Fruit fly (Drosophila melanogaster) whole organism, embryonic: ENCODE results near the gene CG34451.

Experiments
- Ada2b ChIP-seq: fragments of 200-800 bp; sonication (Bioruptor generic); IDR thresholded peaks from 2 replicates; pipeline ENCODE4 v1.3.6; 2022; ENCODE audit warnings: missing biosample characterization, missing genetic modification characterization
- CG10543 ChIP-seq: fragments of 200-800 bp; sonication (Bioruptor generic); optimal IDR thresholded peaks from 3 replicates; lab custom pipeline; 2017; ENCODE audit warnings: missing biosample characterization, mild to moderate bottlenecking, missing genetic modification characterization, moderate library complexity
- CG13123 ChIP-seq: fragments of 200-800 bp; sonication (Bioruptor generic); optimal IDR thresholded peaks from 2 replicates; lab custom pipeline; 2016; ENCODE audit warnings: missing biosample characterization, missing genetic modification characterization
- CG14860 ChIP-seq: fragments of 200-800 bp; sonication (Bioruptor generic); IDR thresholded peaks from 3 replicates; pipeline ENCODE4 v1.3.6; 2022; ENCODE audit warnings: missing biosample characterization, missing genetic modification characterization; ENCODE audit not compliant: partially characterized antibody
- CG18476 ChIP-seq: fragments of 200-800 bp; sonication (Bioruptor generic); optimal IDR thresholded peaks from 2 replicates; lab custom pipeline; 2016; ENCODE audit warnings: missing biosample characterization, mild to moderate bottlenecking, missing genetic modification characterization
- CG2116 ChIP-seq: fragments of 200-800 bp; sonication (Bioruptor generic); optimal IDR thresholded peaks from 3 replicates; lab custom pipeline; 2018; ENCODE audit warnings: missing biosample characterization, mild to moderate bottlenecking, missing genetic modification characterization
- CG2875 ChIP-seq: fragments of 200-800 bp; sonication (Bioruptor generic); optimal IDR thresholded peaks from 2 replicates; lab custom pipeline; 2017; ENCODE audit warnings: missing biosample characterization, mild to moderate bottlenecking, missing genetic modification characterization, missing genetic modification reagents
- CG3065 ChIP-seq: fragments of 200-800 bp; sonication (Bioruptor generic); optimal IDR thresholded peaks from 2 replicates; lab custom pipeline; 2016; ENCODE audit warnings: missing biosample characterization, missing genetic modification characterization
- CG33557 ChIP-seq: fragments of 200-800 bp; sonication (Bioruptor generic); optimal IDR thresholded peaks from 2 replicates; lab custom pipeline; 2019; ENCODE audit warnings: missing biosample characterization, mild to moderate bottlenecking, missing genetic modification characterization, moderate library complexity
- CG3407 ChIP-seq: fragments of 200-800 bp; sonication (Bioruptor generic); optimal IDR thresholded peaks from 2 replicates; lab custom pipeline; 2018; ENCODE audit warnings: missing biosample characterization, mild to moderate bottlenecking, missing genetic modification characterization
- CG3847 ChIP-seq: fragments of 200-800 bp; sonication (Bioruptor generic); IDR thresholded peaks from 2 replicates; pipeline ENCODE4 v1.3.6; 2022; ENCODE audit warnings: missing biosample characterization, missing genetic modification characterization
- CG4707 ChIP-seq: fragments of 200-800 bp; sonication (Bioruptor generic); optimal IDR thresholded peaks from 2 replicates; lab custom pipeline; 2018; ENCODE audit warnings: missing biosample characterization, mild to moderate bottlenecking, missing genetic modification characterization, moderate library complexity
- CG6254 ChIP-seq: fragments of 200-800 bp; sonication (Bioruptor generic); optimal IDR thresholded peaks from 3 replicates; lab custom pipeline; 2017; ENCODE audit warnings: mild to moderate bottlenecking, missing biosample characterization, missing genetic modification reagents, missing genetic modification characterization
- CG8924 ChIP-seq: fragments of 200-800 bp; optimal IDR thresholded peaks from 3 replicates; lab custom pipeline; 2019; ENCODE audit warnings: missing biosample characterization, mild to moderate bottlenecking, missing genetic modification characterization, moderate library complexity
- CG9609 ChIP-seq: fragments of 200-800 bp; sonication (Bioruptor generic); optimal IDR thresholded peaks from 3 replicates; lab custom pipeline; 2016; ENCODE audit warnings: missing biosample characterization, missing genetic modification characterization
- CG9727 ChIP-seq: fragments of 200-800 bp; sonication (Bioruptor generic); optimal IDR thresholded peaks from 3 replicates; lab custom pipeline; 2017; ENCODE audit warnings: missing biosample characterization, mild to moderate bottlenecking, missing genetic modification characterization
- CTCF ChIP-seq: fragments of 200-800 bp; sonication (Bioruptor generic); optimal IDR thresholded peaks from 2 replicates; lab custom pipeline; 2017; ENCODE audit warnings: missing biosample characterization, mild to moderate bottlenecking, missing genetic modification characterization, moderate library complexity
- Camta ChIP-seq: fragments of 200-800 bp; sonication (Bioruptor generic); optimal IDR thresholded peaks from 2 replicates; lab custom pipeline; 2016; ENCODE audit warnings: missing biosample characterization, missing genetic modification characterization
- Dp ChIP-seq: fragments of 200-800 bp; sonication (Bioruptor generic); optimal IDR thresholded peaks from 2 replicates; lab custom pipeline; 2018; ENCODE audit warnings: missing biosample characterization, mild to moderate bottlenecking, missing genetic modification characterization, moderate library complexity
- Eip74EF ChIP-seq, 2 experiments: fragments of 200-800 bp in 1 of 2; fragments of >200 bp in 1 of 2; sonication (Bioruptor generic) in 1 of 2; optimal IDR thresholded peaks; 2 replicates each; lab custom pipeline; 2017 to 2019; ENCODE audit warnings: missing biosample characterization in 2 of 2, missing genetic modification characterization in 2 of 2, mild to moderate bottlenecking in 1 of 2, moderate library complexity in 1 of 2
- HLH4C ChIP-seq: fragments of 200-800 bp; sonication (Bioruptor generic); IDR thresholded peaks from 3 replicates; pipeline ENCODE4 v1.3.6; 2022; ENCODE audit warnings: missing biosample characterization, missing genetic modification characterization; ENCODE audit not compliant: partially characterized antibody
- HLH54F ChIP-seq: fragments of 200-800 bp; sonication (Bioruptor generic); optimal IDR thresholded peaks from 3 replicates; lab custom pipeline; 2016; ENCODE audit warnings: missing biosample characterization, missing genetic modification characterization
- Hmr ChIP-seq: fragments of 200-800 bp; sonication (Bioruptor generic); optimal IDR thresholded peaks from 3 replicates; lab custom pipeline; 2017; ENCODE audit warnings: mild to moderate bottlenecking, missing biosample characterization, missing genetic modification reagents, missing genetic modification characterization
- Kr ChIP-seq: fragments of 200-800 bp; sonication (Bioruptor generic); optimal IDR thresholded peaks from 2 replicates; lab custom pipeline; 2017; ENCODE audit warnings: missing biosample characterization, mild to moderate bottlenecking, missing genetic modification characterization
- Lhr ChIP-seq: fragments of 200-800 bp; sonication (Bioruptor generic); optimal IDR thresholded peaks from 3 replicates; lab custom pipeline; 2017; ENCODE audit warnings: mild to moderate bottlenecking, missing biosample characterization, missing genetic modification reagents, missing genetic modification characterization
- NC2α ChIP-seq: fragments of 200-800 bp; sonication (Bioruptor generic); optimal IDR thresholded peaks from 2 replicates; lab custom pipeline; 2016; ENCODE audit warnings: missing biosample characterization, missing genetic modification characterization
- Oaz ChIP-seq: fragments of 200-800 bp; sonication (Bioruptor generic); IDR thresholded peaks from 2 replicates; pipeline ENCODE4 v1.3.6; 2022; ENCODE audit warnings: missing biosample characterization, missing genetic modification characterization
- Sox102F ChIP-seq: fragments of 200-800 bp; sonication (Bioruptor generic); optimal IDR thresholded peaks from 2 replicates; lab custom pipeline; 2018; ENCODE audit warnings: missing biosample characterization, mild to moderate bottlenecking, missing genetic modification characterization, moderate library complexity
- Usf ChIP-seq: fragments of 200-800 bp; sonication (Bioruptor generic); optimal IDR thresholded peaks from 2 replicates; lab custom pipeline; 2017; ENCODE audit warnings: missing genotype, missing biosample characterization, missing genetic modification characterization
- Xrp1 ChIP-seq: fragments of 200-800 bp; sonication (Bioruptor generic); IDR thresholded peaks from 2 replicates; pipeline ENCODE4 v1.3.6; 2022; ENCODE audit warnings: missing biosample characterization, missing genetic modification characterization
- amos ChIP-seq: fragments of 200-800 bp; sonication (Bioruptor generic); IDR thresholded peaks from 2 replicates; pipeline ENCODE4 v1.3.6; 2022; ENCODE audit warnings: missing biosample characterization, missing genetic modification characterization; ENCODE audit not compliant: partially characterized antibody
- chif ChIP-seq, 2 experiments: fragments of 200-800 bp; sonication (Bioruptor generic); optimal IDR thresholded peaks; 3 replicates each; lab custom pipeline; 2016; ENCODE audit warnings: missing biosample characterization in 2 of 2, missing genetic modification characterization in 2 of 2
- dmrt99B ChIP-seq: fragments of 200-800 bp; sonication (Bioruptor generic); optimal IDR thresholded peaks from 2 replicates; lab custom pipeline; 2018; ENCODE audit warnings: missing biosample characterization, mild to moderate bottlenecking, missing genetic modification characterization, moderate library complexity
- dpn ChIP-seq, 2 experiments: fragments of 200-800 bp; sonication (Bioruptor generic); optimal IDR thresholded peaks; 3 replicates each; lab custom pipeline; 2016; ENCODE audit warnings: missing biosample characterization in 2 of 2, missing genetic modification characterization in 2 of 2
- ftz-f1 ChIP-seq: fragments of 200-800 bp; sonication (Bioruptor generic); optimal IDR thresholded peaks from 2 replicates; lab custom pipeline; 2016; ENCODE audit warnings: missing biosample characterization, missing genetic modification characterization
- grau ChIP-seq: fragments of 200-800 bp; optimal IDR thresholded peaks from 3 replicates; lab custom pipeline; 2019; ENCODE audit warnings: missing biosample characterization, mild to moderate bottlenecking, missing genetic modification characterization, moderate library complexity
- luna ChIP-seq: fragments of 200-800 bp; sonication (Bioruptor generic); optimal IDR thresholded peaks from 2 replicates; lab custom pipeline; 2016; ENCODE audit warnings: missing biosample characterization, missing genetic modification characterization
- nau ChIP-seq: fragments of 200-800 bp; sonication (Bioruptor generic); optimal IDR thresholded peaks from 3 replicates; lab custom pipeline; 2017; ENCODE audit warnings: missing biosample characterization, mild to moderate bottlenecking, missing genetic modification characterization, missing genetic modification reagents
- oc ChIP-seq: fragments of 200-800 bp; sonication (Bioruptor generic); optimal IDR thresholded peaks from 2 replicates; lab custom pipeline; 2018; ENCODE audit warnings: missing biosample characterization, mild to moderate bottlenecking, missing genetic modification characterization, moderate library complexity
- pan ChIP-seq, 4 experiments: fragments of >200 bp in 3 of 4; fragments of 200-800 bp in 1 of 4; sonication (Bioruptor generic) in 1 of 4; optimal IDR thresholded peaks in 3 of 4; IDR thresholded peaks in 1 of 4; 2 replicates each; pipeline versions ENCODE4 v1.3.6 to Lab custom; 2017 to 2022; ENCODE audit warnings: missing biosample characterization in 2 of 4, missing genetic modification characterization in 2 of 4, mixed read lengths in 1 of 4
- pzg ChIP-seq: fragments of 200-800 bp; sonication (Bioruptor generic); optimal IDR thresholded peaks from 3 replicates; lab custom pipeline; 2018; ENCODE audit warnings: missing biosample characterization, mild to moderate bottlenecking, missing genetic modification characterization, moderate library complexity
- tll ChIP-seq, 2 experiments: fragments of 200-800 bp in 1 of 2; fragments of >200 bp in 1 of 2; sonication (Bioruptor generic) in 1 of 2; optimal IDR thresholded peaks; 2 replicates each; lab custom pipeline; 2017 to 2019; ENCODE audit warnings: missing biosample characterization in 2 of 2, missing genetic modification characterization in 2 of 2, mild to moderate bottlenecking in 1 of 2, moderate library complexity in 1 of 2
- twi ChIP-seq: fragments of 200-800 bp; optimal IDR thresholded peaks from 2 replicates; lab custom pipeline; 2019; ENCODE audit warnings: missing biosample characterization, mild to moderate bottlenecking, missing genetic modification characterization, moderate library complexity
- vvl ChIP-seq: fragments of 200-800 bp; sonication (Bioruptor generic); IDR thresholded peaks from 2 replicates; pipeline ENCODE4 v1.3.6; 2022; ENCODE audit warnings: missing biosample characterization, missing genetic modification characterization
- wek ChIP-seq: fragments of 200-800 bp; sonication (Bioruptor generic); optimal IDR thresholded peaks from 3 replicates; lab custom pipeline; 2018; ENCODE audit warnings: missing biosample characterization, mild to moderate bottlenecking, missing genetic modification characterization, moderate library complexity
- zf30C ChIP-seq: fragments of 200-800 bp; sonication (Bioruptor generic); optimal IDR thresholded peaks from 3 replicates; lab custom pipeline; 2018; ENCODE audit warnings: missing biosample characterization, mild to moderate bottlenecking, missing genetic modification characterization
- zfh1 ChIP-seq: fragments of 200-800 bp; sonication (Bioruptor generic); IDR thresholded peaks from 3 replicates; pipeline ENCODE4 v1.3.6; 2022; ENCODE audit warnings: missing biosample characterization, missing genetic modification characterization

CG34451 gene

dm6 chr3L:15715788-15716503, 24.1 kb upstream of the CG34451 start, which contains the start of gene CG42571 (continued):
- TF ChIP-seq CG10543 (GFP tag; lab: Kevin White, UChicago) (peak; percentile 8), CG33557 (peak; percentile 57), HLH4C (0 out of 3 replicates have a peak, but pooled peaks have one; percentile 13), dpn (GFP tag; optimal IDR thresholded peaks at IDR 0.05; lab: Kevin White, UChicago) (no peak), chif (GFP tag; optimal IDR thresholded peaks at IDR 0.05; lab: Kevin White, UChicago) (peak; percentile 22 to 36), Lhr (GFP tag; lab: Kevin White, UChicago) (peak; percentile 41), nau (GFP tag; lab: Kevin White, UChicago) (peak; percentile 70), wek (GFP tag; lab: Kevin White, UChicago) (peak; percentile 69), dmrt99B (peak; percentile 36), CG4707 (GFP tag; lab: Kevin White, UChicago) (peak; percentile 71), Kr (peak; percentile 68), CG8924 (tag; lab: Kevin White, UChicago) (peak; percentile 40), vvl (GFP tag; lab: Robert Waterston, UW) (no peak), CG3847 (GFP tag; lab: Robert Waterston, UW) (no peak), pzg (GFP tag; lab: Kevin White, UChicago) (no peak), HLH54F (GFP tag; lab: Kevin White, UChicago) (no peak), luna (no peak), CG9609 (GFP tag; lab: Kevin White, UChicago) (no peak), CG2875 (GFP tag; lab: Kevin White, UChicago) (peak; percentile 80), CG3065 (GFP tag; lab: Kevin White, UChicago) (peak; percentile 8), Dp (GFP tag; lab: Kevin White, UChicago) (no peak), CTCF (GFP tag; lab: Kevin White, UChicago) (peak; percentile 24), Oaz (GFP tag; lab: Robert Waterston, UW) (0 out of 2 replicates have a peak, but pooled peaks have one; percentile 21), pan (optimal IDR thresholded peaks at IDR 0.05; lab: Kevin White, UChicago) (no peak), pan (GFP tag; optimal IDR thresholded peaks at IDR 0.05 in 1 of 2, IDR thresholded peaks at IDR 0.05 in 1 of 2) (peak in 1 of 2 experiments; percentile 34), Camta (GFP tag; lab: Kevin White, UChicago) (peak; percentile 37), CG9727 (peak; percentile 58), Hmr (GFP tag; lab: Kevin White, UChicago) (no peak), oc (peak; percentile 19), grau (tag; lab: Kevin White, UChicago) (peak; percentile 65), twi (tag; lab: Kevin White, UChicago) (peak; percentile 4), CG6254 (GFP tag; lab: Kevin White, UChicago) (peak; percentile 48), zfh1 (GFP tag; lab: Robert Waterston, UW) (peak; percentile 71; the same call in 2 of the 3 replicates), CG13123 (GFP tag; lab: Kevin White, UChicago) (peak; percentile 11), zf30C (GFP tag; lab: Kevin White, UChicago) (no peak), CG18476 (GFP tag; lab: Kevin White, UChicago) (no peak), Usf (GFP tag; lab: Kevin White, UChicago) (no peak), amos (GFP tag; lab: Robert Waterston, UW) (no peak), tll (GFP tag; optimal IDR thresholded peaks at IDR 0.05; lab: Kevin White, UChicago) (peak in 1 of 2 experiments; percentile 11), NC2α (GFP tag; lab: Kevin White, UChicago) (peak; percentile 40), Ada2b (GFP tag; lab: Robert Waterston, UW) (0 out of 2 replicates have a peak, but pooled peaks have one; percentile 5), CG3407 (GFP tag; lab: Kevin White, UChicago) (peak; percentile 76), CG2116 (GFP tag; lab: Kevin White, UChicago) (peak; percentile 15), ftz-f1 (GFP tag; lab: Kevin White, UChicago) (no peak), Eip74EF (GFP tag; optimal IDR thresholded peaks at IDR 0.05; lab: Kevin White, UChicago) (peak in 1 of 2 experiments; percentile 3), CG14860 (no peak), Sox102F (GFP tag; lab: Kevin White, UChicago) (peak; percentile 38), Xrp1 (GFP tag; lab: Robert Waterston, UW) (peak; percentile 78)
